Worm (Caenorhabditis elegans) whole organism, L4 larva: ENCODE measurements around the gene F54F7.2.

Experiments
- dmd-6 ChIP-seq: fragments of 200-800 bp; sonication (Bioruptor generic); IDR thresholded peaks from 2 replicates; pipeline ENCODE4 v1.3.6; 2022; ENCODE audit warnings: missing genetic modification reagents, missing genetic modification characterization, missing compliant biosample characterization
- fos-1 ChIP-seq: fragments of 150-350 bp; optimal IDR thresholded peaks from 2 replicates; lab custom pipeline; 2014; ENCODE audit warnings: missing biosample characterization, missing genetic modification characterization
- lin-13 ChIP-seq: fragments of 150-350 bp; optimal IDR thresholded peaks from 2 replicates; lab custom pipeline; 2014; ENCODE audit warnings: missing biosample characterization, missing genetic modification reagents, missing genetic modification characterization
- mep-1 ChIP-seq: fragments of 150-350 bp; sonication (generic microtip); optimal IDR thresholded peaks from 3 replicates; lab custom pipeline; 2014; ENCODE audit warnings: missing biosample characterization, missing genetic modification characterization
- mes-2 ChIP-seq: sonication (generic microtip); optimal IDR thresholded peaks from 2 replicates; lab custom pipeline; 2016; ENCODE audit warnings: missing genotype, mild to moderate bottlenecking, missing genetic modification characterization, missing compliant biosample characterization; ENCODE audit not compliant: poor library complexity, severe bottlenecking
- nhr-28 ChIP-seq: fragments of 150-350 bp; optimal IDR thresholded peaks from 2 replicates; lab custom pipeline; 2014; ENCODE audit warnings: missing biosample characterization, missing genetic modification characterization
- nhr-77 ChIP-seq: fragments of 150-350 bp; optimal IDR thresholded peaks from 2 replicates; lab custom pipeline; 2014; ENCODE audit warnings: missing biosample characterization, missing genetic modification characterization
- pha-4 ChIP-seq, 2 experiments: fragments of 150-350 bp in 1 of 2; fragments of 200-800 bp in 1 of 2; sonication (Bioruptor generic) in 1 of 2; IDR thresholded peaks in 1 of 2; optimal IDR thresholded peaks in 1 of 2; 2 replicates each; pipeline versions ENCODE4 v1.3.6 to Lab custom; 2014 to 2022; ENCODE audit warnings: missing genetic modification characterization in 2 of 2, missing genetic modification reagents in 2 of 2, missing biosample characterization in 1 of 2, missing compliant biosample characterization in 1 of 2
- sdz-12 ChIP-seq: fragments of 200-800 bp; sonication (Bioruptor generic); optimal IDR thresholded peaks from 2 replicates; lab custom pipeline; 2018; ENCODE audit warnings: mild to moderate bottlenecking, missing genetic modification characterization, missing compliant biosample characterization
- skn-1 ChIP-seq: fragments of 150-350 bp; optimal IDR thresholded peaks from 2 replicates; lab custom pipeline; 2014; ENCODE audit warnings: missing biosample characterization, missing genetic modification characterization
- tag-97 ChIP-seq: fragments of 200-800 bp; sonication (Bioruptor generic); IDR thresholded peaks from 2 replicates; pipeline ENCODE4 v1.3.6; 2022; ENCODE audit warnings: missing genetic modification characterization, missing compliant biosample characterization
- unc-130 ChIP-seq: sonication (generic microtip); optimal IDR thresholded peaks from 2 replicates; lab custom pipeline; 2016; ENCODE audit warnings: missing genetic modification reagents, missing genetic modification characterization, missing compliant biosample characterization
- zag-1 ChIP-seq: fragments of 150-350 bp; optimal IDR thresholded peaks from 2 replicates; lab custom pipeline; 2014; ENCODE audit warnings: missing biosample characterization, missing genetic modification characterization

DNA sequence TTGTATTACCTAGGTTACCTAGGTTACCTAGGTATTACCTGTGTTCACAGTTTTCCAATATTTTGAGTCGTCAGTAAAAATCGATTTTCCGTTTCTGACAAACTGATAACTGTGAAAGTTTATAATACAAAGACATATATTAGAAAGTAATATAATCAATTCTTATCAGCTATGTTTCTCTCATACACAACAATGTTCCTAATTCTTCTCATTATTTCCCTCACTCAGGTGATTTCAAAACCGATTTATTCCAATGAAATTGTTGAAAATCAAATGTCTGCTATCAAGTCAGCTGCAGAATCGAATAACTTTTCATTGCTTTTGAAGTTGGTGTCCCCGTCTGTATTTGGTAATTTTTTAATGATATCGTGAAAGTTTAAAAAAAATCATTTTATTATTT is 39.4 kb upstream of the F54F7.2 start, which contains the start of gene C34E11.4:
- TF ChIP-seq fos-1 (tag; lab: Kevin White, UChicago): no peak
- no peak for TF ChIP-seq tag-97 (GFP tag; lab: Robert Waterston, UW)
- TF ChIP-seq zag-1: no peak
- TF ChIP-seq mes-2 (tag; lab: Kevin White, UChicago): no peak
- TF ChIP-seq skn-1 (tag; lab: Kevin White, UChicago): no peak
- TF ChIP-seq unc-130 (GFP tag; lab: Kevin White, UChicago): no peak
- no peak for TF ChIP-seq pha-4 (GFP tag; IDR thresholded peaks at IDR 0.05; lab: Robert Waterston, UW)
- TF ChIP-seq pha-4 (tag; optimal IDR thresholded peaks at IDR 0.05; lab: Kevin White, UChicago): no peak
- TF ChIP-seq mep-1 (tag; lab: Kevin White, UChicago): no peak
- no peak for TF ChIP-seq dmd-6 (GFP tag; lab: Robert Waterston, UW)
- TF ChIP-seq nhr-28 (tag; lab: Kevin White, UChicago): peak; percentile 6
- no peak for TF ChIP-seq sdz-12 (GFP tag; lab: Kevin White, UChicago)
- no peak for TF ChIP-seq lin-13 (GFP tag; lab: Kevin White, UChicago)
- no peak for TF ChIP-seq nhr-77 (tag; lab: Kevin White, UChicago)
